Worm (Caenorhabditis elegans) whole organism, young adult: ENCODE data around the gene exc-9.

Experiments used
- B0261.1 ChIP-seq: sonication (generic microtip); optimal IDR thresholded peaks from 2 replicates; lab custom pipeline; 2016; ENCODE audit warnings: mild to moderate bottlenecking, missing genetic modification characterization, moderate library complexity, missing compliant biosample characterization
- C06A6.2 ChIP-seq: fragments of 200-800 bp; sonication (Bioruptor generic); conservative IDR thresholded peaks from 2 replicates; pipeline ENCODE4 v1.3.6; 2022; ENCODE audit warnings: missing genetic modification characterization, missing compliant biosample characterization
- F22D6.2 ChIP-seq: sonication (generic microtip); optimal IDR thresholded peaks from 2 replicates; lab custom pipeline; 2016; ENCODE audit warnings: mild to moderate bottlenecking, missing genetic modification characterization, missing compliant biosample characterization
- F23B12.7 ChIP-seq: sonication (generic microtip); optimal IDR thresholded peaks from 2 replicates; lab custom pipeline; 2017; ENCODE audit warnings: missing genetic modification characterization, mild to moderate bottlenecking, missing compliant biosample characterization, antibody characterized with exemption, moderate library complexity; ENCODE audit not compliant: insufficient read depth
- F49E8.2 ChIP-seq: sonication (generic microtip); optimal IDR thresholded peaks from 3 replicates; lab custom pipeline; 2017; ENCODE audit warnings: missing genetic modification characterization, mild to moderate bottlenecking, missing compliant biosample characterization, antibody characterized with exemption, moderate library complexity; ENCODE audit not compliant: insufficient read depth
- F57A8.1 ChIP-seq: fragments of 200-800 bp; sonication (Bioruptor generic); optimal IDR thresholded peaks from 2 replicates; lab custom pipeline; 2018; ENCODE audit warnings: mild to moderate bottlenecking, missing genetic modification characterization, moderate library complexity, missing compliant biosample characterization
- Y53G8AR.9 ChIP-seq: fragments of 200-800 bp; sonication (Bioruptor generic); conservative IDR thresholded peaks from 2 replicates; pipeline ENCODE4 v1.3.6; 2022; ENCODE audit warnings: missing genetic modification reagents, missing genetic modification characterization, missing compliant biosample characterization
- Y79H2A.3 ChIP-seq: fragments of 200-800 bp; sonication (Bioruptor generic); conservative IDR thresholded peaks from 2 replicates; pipeline ENCODE4 v1.3.6; 2022; ENCODE audit warnings: missing genetic modification reagents, missing genetic modification characterization, missing compliant biosample characterization
- aptf-3 ChIP-seq: fragments of 200-800 bp; sonication (Bioruptor generic); IDR thresholded peaks from 2 replicates; pipeline ENCODE4 v1.3.6; 2022; ENCODE audit warnings: missing genetic modification characterization, missing compliant biosample characterization
- athp-1 ChIP-seq: sonication (generic microtip); optimal IDR thresholded peaks from 2 replicates; lab custom pipeline; 2017; ENCODE audit warnings: mild to moderate bottlenecking, missing genetic modification characterization, missing compliant biosample characterization
- attf-5 ChIP-seq: fragments of 200-800 bp; sonication (Bioruptor generic); optimal IDR thresholded peaks from 2 replicates; lab custom pipeline; 2018; ENCODE audit warnings: mild to moderate bottlenecking, missing genetic modification characterization, missing compliant biosample characterization
- attf-6 ChIP-seq: fragments of 200-800 bp; sonication (Bioruptor generic); IDR thresholded peaks from 2 replicates; pipeline ENCODE4 v1.3.6; 2022; ENCODE audit warnings: missing genetic modification reagents, missing genetic modification characterization, missing compliant biosample characterization
- bed-2 ChIP-seq: fragments of 200-800 bp; sonication (Bioruptor generic); IDR thresholded peaks from 2 replicates; pipeline ENCODE4 v1.3.6; 2022; ENCODE audit warnings: missing genetic modification reagents, missing genetic modification characterization, missing compliant biosample characterization
- cebp-1 ChIP-seq, 2 experiments: fragments of 200-800 bp in 1 of 2; sonication (Bioruptor generic) in 1 of 2; sonication (generic microtip) in 1 of 2; IDR thresholded peaks in 1 of 2; optimal IDR thresholded peaks in 1 of 2; 2 replicates each; pipeline versions ENCODE4 v1.3.6 to Lab custom; 2017 to 2022; ENCODE audit warnings: missing compliant biosample characterization in 2 of 2, missing genetic modification characterization in 2 of 2, mild to moderate bottlenecking in 1 of 2, missing genetic modification reagents in 1 of 2, moderate library complexity in 1 of 2
- ceh-27 ChIP-seq: fragments of 200-800 bp; sonication (Bioruptor generic); optimal IDR thresholded peaks from 2 replicates; lab custom pipeline; 2018; ENCODE audit warnings: mild to moderate bottlenecking, missing genetic modification characterization, moderate library complexity, missing compliant biosample characterization
- ceh-40 ChIP-seq: fragments of 200-800 bp; sonication (Bioruptor generic); IDR thresholded peaks from 2 replicates; pipeline ENCODE4 v1.3.6; 2022; ENCODE audit warnings: missing genetic modification characterization, missing compliant biosample characterization
- dpff-1 ChIP-seq: sonication (generic microtip); optimal IDR thresholded peaks from 2 replicates; lab custom pipeline; 2017; ENCODE audit warnings: mild to moderate bottlenecking, missing genetic modification characterization, missing compliant biosample characterization
- efl-1 ChIP-seq: fragments of 150-350 bp; optimal IDR thresholded peaks from 2 replicates; lab custom pipeline; 2014; ENCODE audit warnings: missing biosample characterization, missing genetic modification reagents, missing genetic modification characterization
- egl-18 ChIP-seq: fragments of 200-800 bp; sonication (Bioruptor generic); IDR thresholded peaks from 2 replicates; pipeline ENCODE4 v1.3.6; 2022; ENCODE audit warnings: missing genetic modification reagents, missing genetic modification characterization, missing compliant biosample characterization
- fkh-3 ChIP-seq: sonication (generic microtip); optimal IDR thresholded peaks from 2 replicates; lab custom pipeline; 2016; ENCODE audit warnings: mild to moderate bottlenecking, missing genetic modification characterization, missing compliant biosample characterization
- hlh-12 ChIP-seq: sonication (generic microtip); optimal IDR thresholded peaks from 2 replicates; lab custom pipeline; 2016; ENCODE audit warnings: missing genetic modification characterization, missing compliant biosample characterization
- hrde-1 ChIP-seq: sonication (generic microtip); optimal IDR thresholded peaks from 2 replicates; lab custom pipeline; 2016; ENCODE audit warnings: missing genetic modification characterization, mild to moderate bottlenecking, missing compliant biosample characterization, moderate library complexity, missing genotype, missing genetic modification reagents, borderline replicate concordance
- hsf-1 ChIP-seq: fragments of 200-800 bp; sonication (Bioruptor generic); IDR thresholded peaks from 2 replicates; pipeline ENCODE4 v1.3.6; 2022; ENCODE audit warnings: missing genetic modification reagents, missing genetic modification characterization, missing compliant biosample characterization
- lin-26 ChIP-seq: fragments of 200-800 bp; sonication (Bioruptor generic); IDR thresholded peaks from 2 replicates; pipeline ENCODE4 v1.3.6; 2022; ENCODE audit warnings: missing genetic modification reagents, missing genetic modification characterization, missing compliant biosample characterization
- lin-40 ChIP-seq: sonication (generic microtip); optimal IDR thresholded peaks from 2 replicates; lab custom pipeline; 2016; ENCODE audit warnings: missing genetic modification characterization, mild to moderate bottlenecking, missing compliant biosample characterization, missing genotype, missing genetic modification reagents
- lin-54 ChIP-seq: fragments of 200-800 bp; sonication (Bioruptor generic); optimal IDR thresholded peaks from 2 replicates; lab custom pipeline; 2018; ENCODE audit warnings: mild to moderate bottlenecking, missing genetic modification characterization, missing compliant biosample characterization
- madf-8 ChIP-seq: fragments of 200-800 bp; sonication (Bioruptor generic); conservative IDR thresholded peaks from 2 replicates; pipeline ENCODE4 v1.3.6; 2022; ENCODE audit warnings: missing genetic modification reagents, missing genetic modification characterization, missing compliant biosample characterization
- nhr-80 ChIP-seq: sonication (generic microtip); optimal IDR thresholded peaks from 2 replicates; lab custom pipeline; 2016; ENCODE audit warnings: missing genetic modification characterization, missing compliant biosample characterization
- nhr-90 ChIP-seq: sonication (generic microtip); optimal IDR thresholded peaks from 2 replicates; lab custom pipeline; 2016; ENCODE audit warnings: missing genotype, mild to moderate bottlenecking, missing genetic modification characterization, missing compliant biosample characterization
- pbrm-1 ChIP-seq: fragments of 200-800 bp; sonication (Bioruptor generic); IDR thresholded peaks from 2 replicates; pipeline ENCODE4 v1.3.6; 2022; ENCODE audit warnings: missing genetic modification reagents, missing genetic modification characterization, missing compliant biosample characterization
- sdz-38 ChIP-seq: sonication (generic microtip); optimal IDR thresholded peaks from 2 replicates; lab custom pipeline; 2016; ENCODE audit warnings: missing genotype, missing genetic modification characterization, missing compliant biosample characterization
- snpc-1.1 ChIP-seq: sonication (generic microtip); optimal IDR thresholded peaks from 2 replicates; lab custom pipeline; 2017; ENCODE audit warnings: missing genetic modification characterization, mild to moderate bottlenecking, missing compliant biosample characterization, antibody characterized with exemption, moderate library complexity, missing genotype, missing genetic modification reagents; ENCODE audit not compliant: insufficient read depth
- snpc-3.4 ChIP-seq: sonication (generic microtip); optimal IDR thresholded peaks from 2 replicates; lab custom pipeline; 2017; ENCODE audit warnings: missing genetic modification characterization, mild to moderate bottlenecking, missing compliant biosample characterization, antibody characterized with exemption, moderate library complexity, missing genotype, missing genetic modification reagents
- snpc-4 ChIP-seq, 5 experiments: fragments of 150-350 bp in 1 of 5; sonication (generic microtip) in 4 of 5; optimal IDR thresholded peaks; 2 replicates each; lab custom pipeline; 2014 to 2018; ENCODE audit warnings: missing genetic modification characterization in 5 of 5, missing biosample characterization in 3 of 5, antibody characterized with exemption in 2 of 5, mild to moderate bottlenecking in 2 of 5, missing compliant biosample characterization in 2 of 5, missing genotype in 2 of 5, moderate library complexity in 2 of 5, missing genetic modification reagents in 1 of 5
- somi-1 ChIP-seq: fragments of 200-800 bp; sonication (Bioruptor generic); optimal IDR thresholded peaks from 2 replicates; lab custom pipeline; 2018; ENCODE audit warnings: mild to moderate bottlenecking, missing genetic modification characterization, missing compliant biosample characterization
- tlf-1 ChIP-seq: fragments of 200-800 bp; sonication (Bioruptor generic); optimal IDR thresholded peaks from 2 replicates; lab custom pipeline; 2018; ENCODE audit warnings: mild to moderate bottlenecking, missing genetic modification characterization, missing compliant biosample characterization
- unc-130 ChIP-seq: sonication (generic microtip); optimal IDR thresholded peaks from 2 replicates; lab custom pipeline; 2016; ENCODE audit warnings: missing genetic modification reagents, missing genetic modification characterization, missing compliant biosample characterization
- xnd-1 ChIP-seq: sonication (generic microtip); optimal IDR thresholded peaks from 2 replicates; lab custom pipeline; 2016; ENCODE audit warnings: missing genotype, missing genetic modification reagents, missing genetic modification characterization, missing compliant biosample characterization
- ztf-18 ChIP-seq: sonication (generic microtip); optimal IDR thresholded peaks from 2 replicates; lab custom pipeline; 2016; ENCODE audit warnings: missing genotype, mild to moderate bottlenecking, missing genetic modification characterization, missing compliant biosample characterization
- ztf-25 ChIP-seq: fragments of 200-800 bp; sonication (Bioruptor generic); IDR thresholded peaks from 2 replicates; pipeline ENCODE4 v1.3.6; 2022; ENCODE audit warnings: missing genetic modification reagents, missing genetic modification characterization, missing compliant biosample characterization

Gene exc-9

ce11 chrIV:7946457-7946856 is 5.6 kb upstream of the exc-9 start, which contains the start of gene czw-1:
TSS of gene czw-1 (minus strand) at chrIV:7946825.
- TF ChIP-seq nhr-80 (tag; lab: Kevin White, UChicago), result no peak
- no peak for TF ChIP-seq hsf-1 (GFP tag; lab: Robert Waterston, UW)
- no peak for TF ChIP-seq ztf-18 (tag; lab: Kevin White, UChicago)
- TF ChIP-seq xnd-1 (tag; lab: Kevin White, UChicago), result no peak
- TF ChIP-seq snpc-4 (GFP tag; optimal IDR thresholded peaks at IDR 0.05; lab: Kevin White, UChicago), result no peak
- TF ChIP-seq snpc-4 (tag; optimal IDR thresholded peaks at IDR 0.05; lab: Kevin White, UChicago), result no peak
- no peak for TF ChIP-seq tlf-1
- no peak for TF ChIP-seq unc-130 (GFP tag; lab: Kevin White, UChicago)
- no peak for TF ChIP-seq attf-6 (GFP tag; lab: Robert Waterston, UW)
- TF ChIP-seq bed-2 (GFP tag; lab: Robert Waterston, UW), result no peak
- no peak for TF ChIP-seq ceh-40
- TF ChIP-seq F57A8.1 (GFP tag; lab: Kevin White, UChicago), result no peak
- TF ChIP-seq fkh-3, result no peak

DNA sequence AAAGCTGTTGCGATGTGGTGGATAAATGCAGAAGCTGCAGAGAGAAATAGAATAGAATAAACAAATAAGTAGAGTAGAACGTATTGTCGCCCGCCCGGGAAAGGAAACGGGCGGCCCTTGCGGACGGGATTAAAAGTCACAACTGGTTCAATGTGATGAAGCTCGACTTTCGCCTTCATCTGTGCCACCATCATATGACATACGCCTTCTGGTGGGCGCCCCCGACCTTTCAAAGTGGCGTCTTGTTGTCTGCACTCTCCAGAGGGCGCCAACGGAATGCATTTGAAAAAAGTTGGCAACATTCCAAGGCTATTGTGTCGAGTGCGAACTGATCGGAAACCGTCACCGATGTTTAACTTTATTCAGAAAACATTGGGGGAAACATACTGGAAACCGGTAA is 2.5 kb upstream of the exc-9 start:
- TF ChIP-seq aptf-3 (GFP tag; lab: Robert Waterston, UW), result no peak
- TF ChIP-seq madf-8 (GFP tag; lab: Robert Waterston, UW), result 0 out of 2 replicates have a peak, but pooled peaks have one; percentile 18
- TF ChIP-seq egl-18 (GFP tag; lab: Robert Waterston, UW), result 0 out of 2 replicates have a peak, but pooled peaks have one; percentile 11
- no peak for TF ChIP-seq nhr-80 (tag; lab: Kevin White, UChicago)
- peak; percentile 32 for TF ChIP-seq snpc-3.4 (tag; lab: Kevin White, UChicago)
- 0 out of 2 replicates have a peak, but pooled peaks have one; percentile 64 for TF ChIP-seq ztf-25 (GFP tag; lab: Robert Waterston, UW)
- TF ChIP-seq pbrm-1 (GFP tag; lab: Robert Waterston, UW), result 0 out of 2 replicates have a peak, but pooled peaks have one; percentile 19
- TF ChIP-seq athp-1 (tag; lab: Kevin White, UChicago), result peak; percentile 5
- no peak for TF ChIP-seq snpc-4 (GFP tag; optimal IDR thresholded peaks at IDR 0.05; lab: Kevin White, UChicago)
- TF ChIP-seq snpc-4 (tag; optimal IDR thresholded peaks at IDR 0.05; lab: Kevin White, UChicago), result no peak
- no peak for TF ChIP-seq somi-1 (GFP tag; lab: Kevin White, UChicago)
- TF ChIP-seq attf-5 (GFP tag; lab: Kevin White, UChicago), result no peak

ce11 chrIV:7938834-7939233 is 2.0 kb downstream of the exc-9 start, which contains the start of gene F20D12.7:
TSS of gene F20D12.7 (minus strand) at chrIV:7938934.
- no peak for TF ChIP-seq unc-130 (GFP tag; lab: Kevin White, UChicago)
- no peak for TF ChIP-seq hrde-1 (tag; lab: Kevin White, UChicago)
- no peak for TF ChIP-seq sdz-38 (tag; lab: Kevin White, UChicago)
- no peak for TF ChIP-seq hlh-12 (tag; lab: Kevin White, UChicago)
- no peak for TF ChIP-seq Y53G8AR.9
- no peak for TF ChIP-seq hsf-1 (GFP tag; lab: Robert Waterston, UW)
- TF ChIP-seq F23B12.7, result no peak
- no peak for TF ChIP-seq ceh-27 (GFP tag; lab: Kevin White, UChicago)
- no peak for TF ChIP-seq lin-26 (GFP tag; lab: Robert Waterston, UW)
- no peak for TF ChIP-seq F49E8.2 (tag; lab: Kevin White, UChicago)
- TF ChIP-seq B0261.1 (tag; lab: Kevin White, UChicago), result no peak

DNA sequence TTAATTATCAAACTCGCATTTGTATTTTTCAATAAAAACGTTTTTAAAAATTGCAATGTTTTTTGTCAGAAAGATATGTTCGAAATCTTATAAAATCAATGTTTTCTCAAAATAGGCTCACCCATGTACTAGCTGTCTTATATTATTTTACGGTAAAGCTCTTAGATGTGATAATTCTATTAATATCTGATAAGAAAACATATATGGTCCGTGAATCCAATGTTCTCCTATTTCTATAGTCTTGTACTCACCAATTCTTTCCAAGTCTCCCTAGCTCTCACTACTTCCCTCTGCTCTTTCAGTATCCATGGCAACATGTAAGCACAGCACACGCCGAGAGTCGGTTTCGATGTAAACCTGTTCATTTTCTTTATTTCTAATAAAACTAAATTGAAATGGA is 7.1 kb downstream of the exc-9 start, which contains the start of gene bbs-2:
bbs-2 (plus strand) TSS at position 301 of the 400 bp plus-strand sequence.
- TF ChIP-seq C06A6.2, result no peak
- TF ChIP-seq ceh-27 (GFP tag; lab: Kevin White, UChicago), result no peak
- no peak for TF ChIP-seq F22D6.2
- TF ChIP-seq cebp-1 (GFP tag; IDR thresholded peaks at IDR 0.05; lab: Robert Waterston, UW), result no peak
- TF ChIP-seq cebp-1 (tag; optimal IDR thresholded peaks at IDR 0.05; lab: Kevin White, UChicago), result no peak
- no peak for TF ChIP-seq lin-54
- no peak for TF ChIP-seq nhr-90 (tag; lab: Kevin White, UChicago)
- TF ChIP-seq dpff-1 (tag; lab: Kevin White, UChicago), result no peak
- no peak for TF ChIP-seq hlh-12 (tag; lab: Kevin White, UChicago)
- TF ChIP-seq snpc-1.1 (tag; lab: Kevin White, UChicago), result no peak
- no peak for TF ChIP-seq lin-40 (tag; lab: Kevin White, UChicago)
- no peak for TF ChIP-seq hrde-1 (tag; lab: Kevin White, UChicago)
- no peak for TF ChIP-seq efl-1 (GFP tag; lab: Kevin White, UChicago)
- TF ChIP-seq ztf-25 (GFP tag; lab: Robert Waterston, UW), result no peak
- no peak for TF ChIP-seq Y79H2A.3
